Worm (Caenorhabditis elegans): ENCODE data around the gene srw-98.

ce11 chrV:1680770-1681169, 2.6 kb upstream of the srw-98 start, which contains the start of gene srw-91:
- TF ChIP-seq nhr-237 (tag; optimal IDR thresholded peaks at IDR 0.05) (no peak), ztf-11 (tag; optimal IDR thresholded peaks at IDR 0.05) (no peak), snpc-4 (tag; optimal IDR thresholded peaks at IDR 0.05) (no peak), nhr-12 (tag; optimal IDR thresholded peaks at IDR 0.05) (no peak), bed-3 (GFP tag; optimal IDR thresholded peaks at IDR 0.05) (no peak), lin-32 (GFP tag; optimal IDR thresholded peaks at IDR 0.05) (no peak)
